Fruit fly (Drosophila melanogaster): ENCODE data around the gene CG15824.

CG15824 gene

dm6 chr2L:841708-842107 lies 43.2 kb downstream of the CG15824 start (continued):
- peak in 1 of 3 experiments; percentile 17 for TF ChIP-seq lola (GFP tag; optimal IDR thresholded peaks at IDR 0.05)
- peak; percentile 7 for TF ChIP-seq CG18764 (GFP tag; optimal IDR thresholded peaks at IDR 0.05)
- peak; percentile 88 for TF ChIP-seq wdn (GFP tag; IDR thresholded peaks at IDR 0.05)
- TF ChIP-seq CG3847 (GFP tag; IDR thresholded peaks at IDR 0.05): peak; percentile 79
- TF ChIP-seq otp (GFP tag; IDR thresholded peaks at IDR 0.05): peak; percentile 66; the same call in 1 of the 3 replicates
- TF ChIP-seq wek (GFP tag; optimal IDR thresholded peaks at IDR 0.05): no peak
- TF ChIP-seq Fer1 (GFP tag; optimal IDR thresholded peaks at IDR 0.05): peak; percentile 74
- no peak for TF ChIP-seq Opbp (GFP tag; IDR thresholded peaks at IDR 0.05; ENCODE audit: partially characterized antibody)
- TF ChIP-seq CG18599 (GFP tag; optimal IDR thresholded peaks at IDR 0.05): peak; percentile 85
- TF ChIP-seq HmgZ (tag; optimal IDR thresholded peaks at IDR 0.05): peak; percentile 52
- no peak for TF ChIP-seq CG31388 (GFP tag; optimal IDR thresholded peaks at IDR 0.05)
- peak; percentile 61 for TF ChIP-seq Ssrp (tag; optimal IDR thresholded peaks at IDR 0.05)
- no peak for TF ChIP-seq CG7987 (GFP tag; optimal IDR thresholded peaks at IDR 0.05)
- no peak for TF ChIP-seq CG10431 (GFP tag; optimal IDR thresholded peaks at IDR 0.05)
- TF ChIP-seq trem (tag; optimal IDR thresholded peaks at IDR 0.05): peak; percentile 15
- peak; percentile 71 for TF ChIP-seq Taf1 (GFP tag; IDR thresholded peaks at IDR 0.05)
- no peak for TF ChIP-seq HLHmδ (GFP tag; optimal IDR thresholded peaks at IDR 0.05)
- TF ChIP-seq Fer3 (tag; optimal IDR thresholded peaks at IDR 0.05): peak; percentile 80
- peak; percentile 14 for TF ChIP-seq fd64A (GFP tag; optimal IDR thresholded peaks at IDR 0.05)
- TF ChIP-seq Stat92E (GFP tag; optimal IDR thresholded peaks at IDR 0.05): peak in 1 of 3 experiments; percentile 7
- TF ChIP-seq btn (GFP tag; optimal IDR thresholded peaks at IDR 0.05): no peak
- TF ChIP-seq Max (GFP tag; optimal IDR thresholded peaks at IDR 0.05): peak; percentile 55
- no peak for TF ChIP-seq pan (optimal IDR thresholded peaks at IDR 0.05)
- peak in 1 of 2 experiments; percentile 83 for TF ChIP-seq pan (GFP tag; optimal IDR thresholded peaks at IDR 0.05 in 1 of 2, IDR thresholded peaks at IDR 0.05 in 1 of 2)
- TF ChIP-seq ato (GFP tag; IDR thresholded peaks at IDR 0.05; ENCODE audit: partially characterized antibody): no peak
- TF ChIP-seq CG6654 (GFP tag; optimal IDR thresholded peaks at IDR 0.05): peak; percentile 39
- peak; percentile 85 for TF ChIP-seq row (GFP tag; IDR thresholded peaks at IDR 0.05)
- TF ChIP-seq CG11085 (GFP tag; IDR thresholded peaks at IDR 0.05): peak; percentile 78
- no peak for TF ChIP-seq twi (tag; optimal IDR thresholded peaks at IDR 0.05)
- peak; percentile 68 for TF ChIP-seq CG2712 (tag; optimal IDR thresholded peaks at IDR 0.05)
- TF ChIP-seq nerfin-1 (tag; optimal IDR thresholded peaks at IDR 0.05): no peak
- peak; percentile 61 for TF ChIP-seq ATbp (GFP tag; optimal IDR thresholded peaks at IDR 0.05)
- peak; percentile 55 for TF ChIP-seq CG34376 (GFP tag; optimal IDR thresholded peaks at IDR 0.05)
- no peak for TF ChIP-seq CG17186 (GFP tag; optimal IDR thresholded peaks at IDR 0.05)
- peak; percentile 70 for TF ChIP-seq chm (GFP tag; IDR thresholded peaks at IDR 0.05)
- TF ChIP-seq MBD-R2 (GFP tag; IDR thresholded peaks at IDR 0.05): peak; percentile 76; the same call in 1 of the 2 replicates
- no peak for TF ChIP-seq CG2202 (tag; optimal IDR thresholded peaks at IDR 0.05)
- TF ChIP-seq CG11504 (tag; optimal IDR thresholded peaks at IDR 0.05): peak; percentile 74
- peak; percentile 60 for TF ChIP-seq CG7556 (GFP tag; optimal IDR thresholded peaks at IDR 0.05)
- peak; percentile 19 for TF ChIP-seq CG3407 (GFP tag; optimal IDR thresholded peaks at IDR 0.05)
- peak; percentile 10 for TF ChIP-seq CG2116 (GFP tag; optimal IDR thresholded peaks at IDR 0.05)
- TF ChIP-seq CG31224 (GFP tag; IDR thresholded peaks at IDR 0.05): peak; percentile 84
- peak; percentile 87 for TF ChIP-seq NFAT (GFP tag; IDR thresholded peaks at IDR 0.05)
- TF ChIP-seq CG8944 (GFP tag; optimal IDR thresholded peaks at IDR 0.05): peak; percentile 65
- peak; percentile 44; the same call in 1 of the 2 replicates for TF ChIP-seq dimm (GFP tag; IDR thresholded peaks at IDR 0.05)
- TF ChIP-seq sens (GFP tag): peak; percentile 90
- TF ChIP-seq CG17328 (GFP tag; IDR thresholded peaks at IDR 0.05): peak; percentile 69
- no peak for TF ChIP-seq Doc3 (GFP tag; IDR thresholded peaks at IDR 0.05; ENCODE audit: partially characterized antibody)
- TF ChIP-seq CG10979 (tag; optimal IDR thresholded peaks at IDR 0.05): peak; percentile 58
- TF ChIP-seq CG12744 (GFP tag; optimal IDR thresholded peaks at IDR 0.05): no peak
